Fruit fly (Drosophila melanogaster) whole organism, pupa: ENCODE results near the gene Tspo.

Source experiments
- CG10348 ChIP-seq: fragments of 200-800 bp; sonication (Bioruptor generic); IDR thresholded peaks from 2 replicates; pipeline ENCODE4 v1.3.6; 2022; ENCODE audit warnings: missing biosample characterization, missing genetic modification characterization
- CG12605 ChIP-seq: fragments of 200-800 bp; sonication (Bioruptor generic); IDR thresholded peaks from 2 replicates; pipeline ENCODE4 v1.3.6; 2022; ENCODE audit warnings: missing biosample characterization, missing genetic modification characterization
- CG13204 ChIP-seq: fragments of 200-800 bp; sonication (Bioruptor generic); optimal IDR thresholded peaks from 2 replicates; lab custom pipeline; 2018; ENCODE audit warnings: missing biosample characterization, mild to moderate bottlenecking, missing genetic modification characterization, moderate library complexity
- CG14655 ChIP-seq: fragments of 200-800 bp; sonication (Bioruptor generic); optimal IDR thresholded peaks from 3 replicates; lab custom pipeline; 2017; ENCODE audit warnings: mild to moderate bottlenecking, missing biosample characterization, missing genetic modification reagents, missing genetic modification characterization
- CG32121 ChIP-seq: fragments of 200-800 bp; sonication (Bioruptor generic); IDR thresholded peaks from 2 replicates; pipeline ENCODE4 v1.3.6; 2022; ENCODE audit warnings: missing biosample characterization, missing genetic modification characterization
- CG4496 ChIP-seq: fragments of 200-800 bp; sonication (Bioruptor generic); IDR thresholded peaks from 3 replicates; pipeline ENCODE4 v1.3.6; 2022; ENCODE audit warnings: missing biosample characterization, missing genetic modification characterization
- CG8301 ChIP-seq: fragments of 200-800 bp; sonication (Bioruptor generic); optimal IDR thresholded peaks from 2 replicates; lab custom pipeline; 2018; ENCODE audit warnings: missing biosample characterization, mild to moderate bottlenecking, missing genetic modification characterization
- D1 ChIP-seq: fragments of 200-800 bp; sonication (Bioruptor generic); optimal IDR thresholded peaks from 2 replicates; lab custom pipeline; 2018; ENCODE audit warnings: missing biosample characterization, mild to moderate bottlenecking, missing genetic modification characterization, moderate library complexity
- EcR ChIP-seq: fragments of 200-800 bp; sonication (Bioruptor generic); optimal IDR thresholded peaks from 3 replicates; lab custom pipeline; 2019; ENCODE audit warnings: missing biosample characterization, missing genetic modification characterization, mild to moderate bottlenecking, moderate library complexity, missing genetic modification reagents
- Ets98B ChIP-seq: fragments of 200-800 bp; sonication (Bioruptor generic); IDR thresholded peaks from 2 replicates; pipeline ENCODE4 v1.3.6; 2022; ENCODE audit warnings: missing biosample characterization, missing genetic modification characterization
- Pif1A ChIP-seq: fragments of 200-800 bp; sonication (Bioruptor generic); optimal IDR thresholded peaks from 3 replicates; lab custom pipeline; 2016; ENCODE audit warnings: missing biosample characterization, missing genetic modification characterization
- Pif1B ChIP-seq: fragments of 200-800 bp; sonication (Bioruptor generic); optimal IDR thresholded peaks from 3 replicates; lab custom pipeline; 2016; ENCODE audit warnings: missing biosample characterization, missing genetic modification characterization
- Snoo ChIP-seq: fragments of 200-800 bp; sonication (Bioruptor generic); optimal IDR thresholded peaks from 3 replicates; lab custom pipeline; 2017; ENCODE audit warnings: missing biosample characterization, mild to moderate bottlenecking, missing genetic modification characterization, inconsistent platforms
- rn ChIP-seq: fragments of 200-800 bp; sonication (Bioruptor generic); IDR thresholded peaks from 2 replicates; pipeline ENCODE4 v1.3.6; 2022; ENCODE audit warnings: missing biosample characterization, missing genetic modification characterization

DNA sequence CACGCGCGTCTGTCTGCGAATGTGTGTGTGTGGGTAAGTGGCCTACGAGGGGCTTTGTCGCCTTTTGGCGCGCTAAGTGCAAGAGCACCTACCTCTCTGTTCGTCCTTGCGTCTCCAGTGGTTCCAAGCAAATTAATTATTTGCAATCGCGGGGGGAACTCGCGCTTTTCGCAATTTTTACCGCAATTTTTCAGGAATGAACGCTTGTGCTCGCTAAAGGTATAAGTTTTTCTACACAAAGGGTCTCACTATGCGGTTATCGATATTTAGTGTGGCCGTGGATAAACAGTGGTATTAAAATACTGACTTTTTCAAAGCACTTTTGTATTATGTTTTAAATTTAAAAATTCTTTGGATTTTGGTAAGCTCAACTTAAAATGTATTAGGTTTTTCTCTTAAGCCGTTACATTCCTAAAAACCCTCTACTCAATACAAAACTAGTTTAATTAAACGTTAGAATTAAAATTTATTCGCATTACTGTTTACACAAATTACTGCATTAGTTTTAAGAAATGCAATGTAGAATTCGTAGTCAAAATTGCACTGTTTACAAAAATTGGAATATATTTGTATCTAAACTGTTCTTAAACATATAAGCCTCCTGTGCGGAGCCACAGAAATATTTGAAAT lies 17.0 kb upstream of the Tspo start, which contains the start of gene lwr:
- no peak for TF ChIP-seq Ets98B (GFP tag; lab: Robert Waterston, UW)
- no peak for TF ChIP-seq D1
- TF ChIP-seq Snoo (tag; lab: Kevin White, UChicago), result no peak
- TF ChIP-seq CG14655 (GFP tag; lab: Kevin White, UChicago), result no peak
- no peak for TF ChIP-seq CG4496
- TF ChIP-seq CG32121 (GFP tag; lab: Robert Waterston, UW), result no peak
- TF ChIP-seq CG8301, result no peak
- peak; percentile 14 for TF ChIP-seq EcR
- TF ChIP-seq CG12605, result no peak
- no peak for TF ChIP-seq CG13204 (GFP tag; lab: Kevin White, UChicago)
- TF ChIP-seq CG10348 (GFP tag; lab: Robert Waterston, UW), result no peak
- no peak for TF ChIP-seq Pif1B (GFP tag; lab: Kevin White, UChicago)
- TF ChIP-seq rn (GFP tag; lab: Robert Waterston, UW), result no peak
- TF ChIP-seq Pif1A (GFP tag; lab: Kevin White, UChicago), result no peak
